Fruit fly (Drosophila melanogaster): ENCODE data around the gene Cbs.

dm6 chrX:21045448-21045941, 557 bp downstream of the Cbs start:
- no peak for TF ChIP-seq CTCF (optimal IDR thresholded peaks at IDR 0.05)
- TF ChIP-seq CG8478 (optimal IDR thresholded peaks at IDR 0.05): no peak
